Worm (Caenorhabditis elegans) whole organism, L3 larva: ENCODE results near the gene klp-7.

Experiments used
- R02D3.7 ChIP-seq: fragments of 150-350 bp; optimal IDR thresholded peaks from 2 replicates; lab custom pipeline; 2014; ENCODE audit warnings: missing biosample characterization, missing genetic modification characterization
- ZK546.5 ChIP-seq: sonication (generic microtip); optimal IDR thresholded peaks from 2 replicates; lab custom pipeline; 2017; ENCODE audit warnings: missing biosample characterization, missing genetic modification characterization
- aly-2 ChIP-seq: fragments of 150-350 bp; optimal IDR thresholded peaks from 2 replicates; lab custom pipeline; 2014; ENCODE audit warnings: missing biosample characterization, missing genetic modification characterization
- ama-1 ChIP-seq: fragments of 150-350 bp; optimal IDR thresholded peaks from 2 replicates; lab custom pipeline; 2018
- ceh-28 ChIP-seq: fragments of 150-350 bp; optimal IDR thresholded peaks from 2 replicates; lab custom pipeline; 2014; ENCODE audit warnings: missing biosample characterization, missing genetic modification reagents, missing genetic modification characterization
- ceh-82 ChIP-seq: fragments of 150-350 bp; optimal IDR thresholded peaks from 2 replicates; lab custom pipeline; 2014; ENCODE audit warnings: missing biosample characterization, missing genetic modification characterization
- ceh-9 ChIP-seq: sonication (generic microtip); optimal IDR thresholded peaks from 2 replicates; lab custom pipeline; 2018; ENCODE audit warnings: missing biosample characterization, missing genetic modification characterization
- daf-12 ChIP-seq: fragments of 150-350 bp; optimal IDR thresholded peaks from 2 replicates; lab custom pipeline; 2014; ENCODE audit warnings: missing biosample characterization, missing genetic modification reagents, missing genetic modification characterization
- egl-27 ChIP-seq: sonication (generic microtip); optimal IDR thresholded peaks from 4 replicates; lab custom pipeline; 2017; ENCODE audit warnings: missing biosample characterization, missing genetic modification reagents, missing genetic modification characterization
- egl-5 ChIP-seq: fragments of 150-350 bp; optimal IDR thresholded peaks from 2 replicates; lab custom pipeline; 2017; ENCODE audit warnings: missing biosample characterization, missing genetic modification reagents, missing genetic modification characterization, inconsistent platforms
- elt-1 ChIP-seq: fragments of 150-350 bp; optimal IDR thresholded peaks from 2 replicates; lab custom pipeline; 2014; ENCODE audit warnings: missing biosample characterization, missing genetic modification characterization
- elt-2 ChIP-seq: sonication (generic microtip); optimal IDR thresholded peaks from 2 replicates; lab custom pipeline; 2016; ENCODE audit warnings: missing genetic modification reagents, mild to moderate bottlenecking, missing genetic modification characterization, missing compliant biosample characterization
- elt-3 ChIP-seq, 3 experiments: fragments of 150-350 bp in 1 of 3; sonication (generic microtip) in 2 of 3; optimal IDR thresholded peaks; 2 replicates in 2 of 3; 4 replicates in 1 of 3; lab custom pipeline; 2014 to 2017; ENCODE audit warnings: missing biosample characterization in 3 of 3, missing genetic modification characterization in 3 of 3
- eor-1 ChIP-seq, 2 experiments: fragments of 150-350 bp; optimal IDR thresholded peaks; 2 replicates each; lab custom pipeline; 2014 to 2018; ENCODE audit warnings: missing biosample characterization in 2 of 2, missing genetic modification characterization in 2 of 2
- fkh-10 ChIP-seq: sonication (generic microtip); optimal IDR thresholded peaks from 2 replicates; lab custom pipeline; 2017; ENCODE audit warnings: missing biosample characterization, missing genetic modification reagents, missing genetic modification characterization
- fkh-2 ChIP-seq: fragments of 150-350 bp; optimal IDR thresholded peaks from 2 replicates; lab custom pipeline; 2014; ENCODE audit warnings: missing biosample characterization, missing genetic modification reagents, missing genetic modification characterization
- fos-1 ChIP-seq: fragments of 150-350 bp; optimal IDR thresholded peaks from 2 replicates; lab custom pipeline; 2014; ENCODE audit warnings: missing biosample characterization, missing genetic modification characterization
- hmg-11 ChIP-seq: sonication (generic microtip); optimal IDR thresholded peaks from 2 replicates; lab custom pipeline; 2016; ENCODE audit warnings: missing genetic modification characterization, missing compliant biosample characterization
- jun-1 ChIP-seq: fragments of 150-350 bp; optimal IDR thresholded peaks from 2 replicates; lab custom pipeline; 2014; ENCODE audit warnings: missing biosample characterization, missing genetic modification reagents, missing genetic modification characterization
- lin-15B ChIP-seq: fragments of 150-350 bp; optimal IDR thresholded peaks from 2 replicates; lab custom pipeline; 2014; ENCODE audit warnings: missing biosample characterization, missing genetic modification characterization
- lin-39 ChIP-seq: fragments of 150-350 bp; optimal IDR thresholded peaks from 2 replicates; lab custom pipeline; 2018; ENCODE audit warnings: missing biosample characterization, missing genetic modification reagents, missing genetic modification characterization
- lsy-12 ChIP-seq: sonication (generic microtip); optimal IDR thresholded peaks from 2 replicates; lab custom pipeline; 2016; ENCODE audit warnings: mild to moderate bottlenecking, missing genetic modification characterization, missing compliant biosample characterization
- mdl-1 ChIP-seq: fragments of 150-350 bp; optimal IDR thresholded peaks from 2 replicates; lab custom pipeline; 2014; ENCODE audit warnings: missing biosample characterization, missing genetic modification characterization
- nfya-1 ChIP-seq: sonication (generic microtip); optimal IDR thresholded peaks from 2 replicates; lab custom pipeline; 2017; ENCODE audit warnings: missing genetic modification characterization, mild to moderate bottlenecking, missing compliant biosample characterization, antibody characterized with exemption, moderate library complexity; ENCODE audit not compliant: insufficient read depth
- nhr-11 ChIP-seq: fragments of 150-350 bp; optimal IDR thresholded peaks from 2 replicates; lab custom pipeline; 2014; ENCODE audit warnings: missing biosample characterization, missing genetic modification characterization
- nhr-12 ChIP-seq: fragments of 150-350 bp; optimal IDR thresholded peaks from 2 replicates; lab custom pipeline; 2014; ENCODE audit warnings: missing biosample characterization, missing genetic modification characterization
- nhr-23 ChIP-seq: fragments of 150-350 bp; optimal IDR thresholded peaks from 2 replicates; lab custom pipeline; 2014; ENCODE audit warnings: missing biosample characterization, missing genetic modification reagents, missing genetic modification characterization
- nhr-25 ChIP-seq: sonication (generic microtip); optimal IDR thresholded peaks from 2 replicates; lab custom pipeline; 2017; ENCODE audit warnings: missing biosample characterization, missing genetic modification characterization
- nhr-28 ChIP-seq: fragments of 150-350 bp; optimal IDR thresholded peaks from 2 replicates; lab custom pipeline; 2014; ENCODE audit warnings: missing biosample characterization, missing genetic modification characterization
- nhr-43 ChIP-seq: sonication (generic microtip); optimal IDR thresholded peaks from 2 replicates; lab custom pipeline; 2016; ENCODE audit warnings: mild to moderate bottlenecking, missing genetic modification characterization, missing compliant biosample characterization; ENCODE audit not compliant: poor library complexity, severe bottlenecking
- nhr-67 ChIP-seq: fragments of 150-350 bp; optimal IDR thresholded peaks from 2 replicates; lab custom pipeline; 2014; ENCODE audit warnings: missing biosample characterization, missing genetic modification characterization
- nhr-76 ChIP-seq: fragments of 150-350 bp; sonication (generic microtip); optimal IDR thresholded peaks from 5 replicates; lab custom pipeline; 2014; ENCODE audit warnings: missing biosample characterization, missing genetic modification characterization
- nhr-77 ChIP-seq: fragments of 150-350 bp; optimal IDR thresholded peaks from 2 replicates; lab custom pipeline; 2014; ENCODE audit warnings: missing biosample characterization, missing genetic modification characterization
- pha-4 ChIP-seq: fragments of 150-350 bp; optimal IDR thresholded peaks from 2 replicates; lab custom pipeline; 2014; ENCODE audit warnings: missing biosample characterization, missing genetic modification reagents, missing genetic modification characterization
- pqm-1 ChIP-seq: fragments of 150-350 bp; optimal IDR thresholded peaks from 2 replicates; lab custom pipeline; 2017; ENCODE audit warnings: missing biosample characterization, missing genetic modification characterization, inconsistent platforms
- skn-1 ChIP-seq: fragments of 150-350 bp; optimal IDR thresholded peaks from 2 replicates; lab custom pipeline; 2014; ENCODE audit warnings: missing biosample characterization, missing genetic modification characterization
- snpc-4 ChIP-seq: fragments of 150-350 bp; optimal IDR thresholded peaks from 2 replicates; lab custom pipeline; 2014; ENCODE audit warnings: missing biosample characterization, missing genetic modification characterization
- tbx-2 ChIP-seq: sonication (generic microtip); optimal IDR thresholded peaks from 2 replicates; lab custom pipeline; 2016; ENCODE audit warnings: mild to moderate bottlenecking, missing genetic modification characterization, missing compliant biosample characterization
- unc-39 ChIP-seq: sonication (generic microtip); optimal IDR thresholded peaks from 4 replicates; lab custom pipeline; 2017; ENCODE audit warnings: missing biosample characterization, missing genetic modification characterization
- unc-62 ChIP-seq: fragments of 150-350 bp; sonication (generic microtip); optimal IDR thresholded peaks from 4 replicates; lab custom pipeline; 2014; ENCODE audit warnings: missing biosample characterization, missing genetic modification reagents, missing genetic modification characterization
- zag-1 ChIP-seq: fragments of 150-350 bp; optimal IDR thresholded peaks from 2 replicates; lab custom pipeline; 2014; ENCODE audit warnings: missing biosample characterization, missing genetic modification characterization
- ztf-11 ChIP-seq: fragments of 150-350 bp; optimal IDR thresholded peaks from 2 replicates; lab custom pipeline; 2014; ENCODE audit warnings: missing biosample characterization, missing genetic modification characterization
- ztf-4 ChIP-seq: fragments of 150-350 bp; optimal IDR thresholded peaks from 2 replicates; lab custom pipeline; 2014; ENCODE audit warnings: missing biosample characterization, missing genetic modification characterization

Gene klp-7

DNA sequence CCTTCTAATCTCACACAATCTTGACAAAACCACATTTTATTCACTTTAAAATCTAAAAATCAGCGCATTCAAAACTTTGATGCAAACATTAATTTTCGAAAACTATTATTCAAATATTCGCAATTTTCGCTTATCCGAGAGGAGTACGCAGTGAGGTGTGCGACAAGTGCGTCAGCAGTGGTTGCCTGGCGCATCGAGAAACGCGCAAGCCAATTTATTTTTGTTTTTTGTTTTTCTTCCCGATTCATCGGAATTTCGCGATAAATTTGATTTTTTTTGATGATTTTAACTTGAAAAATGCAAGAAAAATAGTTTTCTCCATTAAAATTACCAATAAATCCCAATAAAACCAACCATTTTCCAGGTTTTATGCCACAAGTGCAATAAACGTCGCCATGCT lies 43.1 kb downstream of the klp-7 start, which contains the start of the genes fbxb-85 and hex-3:
Gene fbxb-85 (minus strand): TSS at position 106 of the 400 bp plus-strand sequence.
Gene hex-3 (plus strand): TSS at position 365 of the 400 bp plus-strand sequence.
- peak; percentile 87 for TF ChIP-seq hmg-11 (tag; lab: Kevin White, UChicago)
- TF ChIP-seq elt-3 (tag; optimal IDR thresholded peaks at IDR 0.05; lab: Kevin White, UChicago), result no peak
- no peak for TF ChIP-seq unc-39 (tag; lab: Kevin White, UChicago)
- TF ChIP-seq eor-1 (tag; optimal IDR thresholded peaks at IDR 0.05; lab: Kevin White, UChicago), result no peak
- TF ChIP-seq aly-2 (tag; lab: Kevin White, UChicago), result peak; percentile 4
- TF ChIP-seq ceh-28 (tag; lab: Kevin White, UChicago), result peak; percentile 89
- peak; percentile 44 for TF ChIP-seq egl-27 (tag; lab: Kevin White, UChicago)
- no peak for TF ChIP-seq nhr-67 (tag; lab: Kevin White, UChicago)
- peak; percentile 58 for TF ChIP-seq pqm-1 (tag; lab: Kevin White, UChicago)
- no peak for TF ChIP-seq nhr-12 (tag; lab: Kevin White, UChicago)
- peak; percentile 60 for TF ChIP-seq nhr-28
- TF ChIP-seq nhr-23 (tag; lab: Kevin White, UChicago), result peak; percentile 96
- peak; percentile 85 for TF ChIP-seq egl-5 (tag; lab: Kevin White, UChicago)
- peak; percentile 94 for TF ChIP-seq pha-4 (tag; lab: Kevin White, UChicago)
- TF ChIP-seq nhr-77 (tag; lab: Kevin White, UChicago), result peak; percentile 74
- TF ChIP-seq snpc-4 (tag; lab: Kevin White, UChicago), result peak; percentile 71
- peak; percentile 33 for TF ChIP-seq daf-12 (tag; lab: Kevin White, UChicago)
- peak; percentile 17 for TF ChIP-seq nhr-76 (tag; lab: Kevin White, UChicago)
- peak; percentile 68 for TF ChIP-seq ama-1 (lab: Kevin White, UChicago)
- peak; percentile 88 for TF ChIP-seq nhr-25 (tag; lab: Kevin White, UChicago)
- TF ChIP-seq mdl-1 (tag; lab: Kevin White, UChicago), result peak; percentile 46
- TF ChIP-seq fkh-2 (tag; lab: Kevin White, UChicago), result no peak
- peak; percentile 95 for TF ChIP-seq lsy-12 (tag; lab: Kevin White, UChicago)
- peak; percentile 64 for TF ChIP-seq nhr-11
- TF ChIP-seq ceh-9, result no peak
- TF ChIP-seq tbx-2 (tag; lab: Kevin White, UChicago), result peak; percentile 89
- peak; percentile 95 for TF ChIP-seq lin-15B (tag; lab: Kevin White, UChicago)
- peak; percentile 84 for TF ChIP-seq R02D3.7 (tag; lab: Kevin White, UChicago)
- peak; percentile 97 for TF ChIP-seq nfya-1
- TF ChIP-seq elt-2 (tag; lab: Kevin White, UChicago), result peak; percentile 69
- TF ChIP-seq ZK546.5 (tag; lab: Kevin White, UChicago), result peak; percentile 27
- peak; percentile 86 for TF ChIP-seq fkh-10 (GFP tag; lab: Kevin White, UChicago)
- peak; percentile 29 for TF ChIP-seq ztf-4 (tag; lab: Kevin White, UChicago)
- no peak for TF ChIP-seq ztf-11 (tag; lab: Kevin White, UChicago)
- peak; percentile 70 for TF ChIP-seq jun-1 (tag; lab: Kevin White, UChicago)
- TF ChIP-seq zag-1 (tag; lab: Kevin White, UChicago), result peak; percentile 20
- peak; percentile 82 for TF ChIP-seq ceh-82 (tag; lab: Kevin White, UChicago)
- TF ChIP-seq unc-62 (GFP tag; lab: Kevin White, UChicago), result peak; percentile 28
- peak; percentile 96 for TF ChIP-seq nhr-43
- TF ChIP-seq fos-1 (tag; lab: Kevin White, UChicago), result no peak
- peak; percentile 58 for TF ChIP-seq skn-1
- no peak for TF ChIP-seq elt-1 (tag; lab: Kevin White, UChicago)
- TF ChIP-seq lin-39, result peak; percentile 87

DNA sequence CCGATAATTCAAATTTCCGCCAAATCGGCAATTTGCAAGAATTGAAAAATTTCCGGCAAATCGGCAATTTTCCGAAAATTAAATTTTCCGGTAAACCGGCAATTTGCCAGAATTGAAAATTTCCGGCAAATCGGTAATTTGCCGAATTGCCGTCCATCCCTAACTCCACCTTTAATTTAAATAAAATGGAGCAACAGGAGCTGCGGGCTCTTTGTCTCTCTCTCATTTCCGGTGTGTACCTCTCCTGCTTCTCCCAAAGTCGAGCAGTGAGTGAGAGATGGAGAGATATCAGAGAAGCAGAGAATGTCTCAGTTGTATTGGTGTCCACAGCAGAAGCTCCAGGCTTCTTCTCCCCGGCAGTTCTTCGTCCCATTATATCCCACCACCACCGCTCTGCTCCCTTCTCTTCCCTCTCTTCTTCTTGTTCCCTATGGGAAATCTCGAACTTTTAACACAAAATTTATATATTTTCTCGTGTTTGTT lies 49.7 kb downstream of the klp-7 start, which contains the start of gene Y39A1C.1:
Gene Y39A1C.1 (plus strand): TSS at position 51 of the 483 bp plus-strand sequence.
- TF ChIP-seq lin-15B (tag; lab: Kevin White, UChicago), result peak; percentile 24
- peak; percentile 67 for TF ChIP-seq hmg-11 (tag; lab: Kevin White, UChicago)
- peak; percentile 54 for TF ChIP-seq nfya-1
- peak; percentile 60 for TF ChIP-seq lin-39
- no peak for TF ChIP-seq elt-3 (tag; optimal IDR thresholded peaks at IDR 0.05; lab: Kevin White, UChicago)
